Fruit fly (Drosophila melanogaster): ENCODE data around the gene CaBP1.
A peak's percentile ranks its signal among the peaks of the same experiment; 100 is the strongest.

Gene CaBP1

DNA sequence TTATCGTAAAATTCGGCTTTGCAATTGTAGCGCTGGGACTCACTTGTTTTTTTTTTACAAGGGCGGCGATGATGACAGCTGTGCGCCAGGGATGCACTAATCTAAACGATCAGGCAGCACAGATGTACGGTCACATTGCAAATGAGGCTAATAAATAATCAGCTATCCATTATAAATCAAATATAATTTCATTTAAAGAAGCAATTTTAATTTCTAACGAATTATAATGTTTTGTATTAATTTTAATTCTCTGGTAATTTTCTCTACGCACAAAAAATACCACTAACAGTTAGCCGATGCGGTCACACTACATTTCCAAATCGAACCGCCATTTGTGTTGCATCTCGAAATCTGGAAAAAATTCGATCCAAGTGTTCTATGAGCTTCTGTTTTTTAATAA is 45.9 kb downstream of the CaBP1 start, which contains the start of the genes cni and fzy:
cni (minus strand) TSS at position 79 of the 400 bp plus-strand sequence.
fzy (plus strand) TSS at position 309 of the 400 bp plus-strand sequence.
- no peak for TF ChIP-seq CG10348 (GFP tag; IDR thresholded peaks at IDR 0.05)
- no peak for TF ChIP-seq gl (tag; optimal IDR thresholded peaks at IDR 0.05)
- no peak for TF ChIP-seq EcR (GFP tag; optimal IDR thresholded peaks at IDR 0.05)
- no peak for TF ChIP-seq CG13204 (GFP tag; optimal IDR thresholded peaks at IDR 0.05)
- no peak for TF ChIP-seq CG12605 (GFP tag; IDR thresholded peaks at IDR 0.05)
- no peak for TF ChIP-seq Snoo (tag; optimal IDR thresholded peaks at IDR 0.05)
- TF ChIP-seq CG34367 (tag; optimal IDR thresholded peaks at IDR 0.05): no peak
- no peak for TF ChIP-seq CG15710 (tag; optimal IDR thresholded peaks at IDR 0.05)

DNA sequence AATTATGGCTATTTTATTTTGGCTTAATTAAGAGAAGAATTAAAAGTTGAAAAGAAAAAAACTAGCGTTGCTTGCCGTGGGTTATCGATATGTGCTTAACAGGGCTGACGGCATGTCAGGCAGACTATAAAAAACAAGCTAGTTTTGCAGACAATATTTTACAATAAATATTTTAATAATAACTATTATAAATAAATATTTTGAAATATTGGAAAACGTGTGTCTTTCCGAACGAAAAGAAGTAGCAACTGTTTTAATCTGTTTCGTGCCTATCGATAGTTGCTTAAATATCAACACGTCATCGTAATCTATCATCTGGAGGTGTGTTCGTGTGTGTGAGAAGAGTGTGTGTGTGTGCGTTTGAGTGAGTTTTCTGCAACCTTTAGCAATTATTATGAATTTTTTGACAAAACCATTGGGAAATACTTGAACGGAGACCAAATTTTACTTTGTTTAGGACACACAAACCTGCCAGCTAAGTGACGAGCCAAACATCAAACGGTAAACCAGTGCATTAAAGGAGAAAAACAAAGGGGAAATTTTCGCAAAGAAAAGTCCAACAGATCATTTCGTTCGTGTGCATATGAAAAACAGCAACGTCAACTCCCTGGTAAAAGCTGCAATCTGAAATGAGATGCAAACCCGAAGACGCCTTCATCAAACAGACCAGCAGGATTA is 49.4 kb downstream of the CaBP1 start, which contains the start of the genes CG5861 and Syx5:
CG5861 (minus strand) TSS at position 273 of the 678 bp plus-strand sequence.
Syx5 (plus strand) TSS at position 321 of the 678 bp plus-strand sequence.
- TF ChIP-seq CG32121 (GFP tag; IDR thresholded peaks at IDR 0.05) (peak; percentile 57; the same call in 1 of the 2 replicates), CG9948 (tag; optimal IDR thresholded peaks at IDR 0.05) (peak; percentile 12), Pif1A (GFP tag; optimal IDR thresholded peaks at IDR 0.05) (no peak), CG15710 (tag; optimal IDR thresholded peaks at IDR 0.05) (peak; percentile 42), Snoo (tag; optimal IDR thresholded peaks at IDR 0.05) (peak; percentile 29), Ets98B (GFP tag; IDR thresholded peaks at IDR 0.05) (peak; percentile 60), rn (GFP tag; IDR thresholded peaks at IDR 0.05) (peak; percentile 42; the same call in 1 of the 2 replicates), EcR (GFP tag; optimal IDR thresholded peaks at IDR 0.05) (peak; percentile 0), D1 (tag; optimal IDR thresholded peaks at IDR 0.05) (no peak), CG17806 (tag; optimal IDR thresholded peaks at IDR 0.05) (peak; percentile 37)
